Worm (Caenorhabditis elegans) whole organism, L1 larva: ENCODE data around the gene R10E4.7.

Experiments
- C04F5.9 ChIP-seq: sonication (generic microtip); optimal IDR thresholded peaks from 2 replicates; lab custom pipeline; 2016; ENCODE audit warnings: missing genetic modification characterization, missing compliant biosample characterization
- C16A3.4 ChIP-seq: fragments of 150-350 bp; optimal IDR thresholded peaks from 2 replicates; lab custom pipeline; 2014; ENCODE audit warnings: missing biosample characterization, missing genetic modification characterization
- Y116A8C.19 ChIP-seq: sonication (generic microtip); optimal IDR thresholded peaks from 2 replicates; lab custom pipeline; 2016; ENCODE audit warnings: missing compliant biosample characterization, missing genetic modification characterization, borderline replicate concordance
- alr-1 ChIP-seq: fragments of 200-800 bp; sonication (Bioruptor generic); optimal IDR thresholded peaks from 2 replicates; lab custom pipeline; 2018; ENCODE audit warnings: borderline replicate concordance, mild to moderate bottlenecking, missing genetic modification characterization, missing compliant biosample characterization
- aly-2 ChIP-seq: fragments of 150-350 bp; optimal IDR thresholded peaks from 2 replicates; lab custom pipeline; 2014; ENCODE audit warnings: missing biosample characterization, missing genetic modification characterization
- ceh-82 ChIP-seq, 3 experiments: fragments of 150-350 bp in 1 of 3; sonication (generic microtip) in 2 of 3; optimal IDR thresholded peaks; 2 replicates each; lab custom pipeline; 2014 to 2017; ENCODE audit warnings: missing biosample characterization in 3 of 3, missing genetic modification characterization in 3 of 3
- ceh-88 ChIP-seq: fragments of 200-800 bp; sonication (Bioruptor generic); IDR thresholded peaks from 2 replicates; pipeline ENCODE4 v1.3.6; 2022; ENCODE audit warnings: missing genetic modification characterization, missing compliant biosample characterization
- ceh-90 ChIP-seq: sonication (generic microtip); optimal IDR thresholded peaks from 2 replicates; lab custom pipeline; 2016; ENCODE audit warnings: missing genetic modification characterization, missing compliant biosample characterization
- ces-1 ChIP-seq: fragments of 150-350 bp; optimal IDR thresholded peaks from 2 replicates; lab custom pipeline; 2014; ENCODE audit warnings: missing biosample characterization, missing genetic modification reagents, missing genetic modification characterization
- dpl-1 ChIP-seq, 3 experiments: fragments of 150-350 bp in 2 of 3; sonication (generic microtip) in 1 of 3; optimal IDR thresholded peaks; 2 replicates each; lab custom pipeline; 2014 to 2017; ENCODE audit warnings: missing biosample characterization in 3 of 3, missing genetic modification characterization in 3 of 3, missing genetic modification reagents in 3 of 3
- dsc-1 ChIP-seq: sonication (generic microtip); optimal IDR thresholded peaks from 2 replicates; lab custom pipeline; 2016; ENCODE audit warnings: mild to moderate bottlenecking, missing genetic modification characterization, missing compliant biosample characterization
- efl-1 ChIP-seq, 4 experiments: fragments of 150-350 bp; optimal IDR thresholded peaks in 3 of 4; peaks in 1 of 4; 1 replicate in 1 of 4; 2 replicates in 3 of 4; lab custom pipeline; 2014; ENCODE audit warnings: missing biosample characterization in 2 of 4, missing genetic modification characterization in 2 of 4, missing genetic modification reagents in 2 of 4
- efl-3 ChIP-seq: fragments of 200-800 bp; sonication (Bioruptor generic); optimal IDR thresholded peaks from 2 replicates; lab custom pipeline; 2018; ENCODE audit warnings: mild to moderate bottlenecking, missing genetic modification characterization, missing compliant biosample characterization
- egl-27 ChIP-seq, 2 experiments: fragments of 150-350 bp in 1 of 2; sonication (generic microtip); optimal IDR thresholded peaks; 3 replicates each; lab custom pipeline; 2017 to 2018; ENCODE audit warnings: missing biosample characterization in 2 of 2, missing genetic modification characterization in 2 of 2, missing genetic modification reagents in 2 of 2
- fkh-4 ChIP-seq: sonication (generic microtip); optimal IDR thresholded peaks from 2 replicates; lab custom pipeline; 2016; ENCODE audit warnings: missing compliant biosample characterization, missing genetic modification characterization, borderline replicate concordance
- fos-1 ChIP-seq: fragments of 150-350 bp; optimal IDR thresholded peaks from 2 replicates; lab custom pipeline; 2014; ENCODE audit warnings: missing biosample characterization, missing genetic modification characterization
- jun-1 ChIP-seq: fragments of 150-350 bp; optimal IDR thresholded peaks from 2 replicates; lab custom pipeline; 2014; ENCODE audit warnings: missing biosample characterization, missing genetic modification reagents, missing genetic modification characterization
- lin-14 ChIP-seq: fragments of 200-800 bp; sonication (Bioruptor generic); optimal IDR thresholded peaks from 2 replicates; lab custom pipeline; 2018; ENCODE audit warnings: mild to moderate bottlenecking, missing genetic modification characterization, moderate library complexity, missing compliant biosample characterization
- lin-35 ChIP-seq, 2 experiments: fragments of 150-350 bp; optimal IDR thresholded peaks; 2 replicates each; lab custom pipeline; 2014; ENCODE audit warnings: missing biosample characterization in 2 of 2, missing genetic modification characterization in 2 of 2, missing genetic modification reagents in 2 of 2
- lin-39 ChIP-seq: fragments of 150-350 bp; optimal IDR thresholded peaks from 2 replicates; lab custom pipeline; 2014; ENCODE audit warnings: missing biosample characterization, missing genetic modification reagents, missing genetic modification characterization
- lsy-2 ChIP-seq, 2 experiments: fragments of 150-350 bp; optimal IDR thresholded peaks; 2 replicates each; lab custom pipeline; 2014; ENCODE audit warnings: missing biosample characterization in 2 of 2, missing genetic modification characterization in 2 of 2
- mep-1 ChIP-seq: fragments of 150-350 bp; optimal IDR thresholded peaks from 2 replicates; lab custom pipeline; 2014; ENCODE audit warnings: missing biosample characterization, missing genetic modification characterization
- nhr-12 ChIP-seq: sonication (generic microtip); optimal IDR thresholded peaks from 2 replicates; lab custom pipeline; 2017; ENCODE audit warnings: missing biosample characterization, missing genetic modification characterization
- nhr-19 ChIP-seq: fragments of 200-800 bp; sonication (Bioruptor generic); conservative IDR thresholded peaks from 2 replicates; pipeline ENCODE4 v1.3.6; 2022; ENCODE audit warnings: missing genetic modification characterization, missing compliant biosample characterization
- nhr-20 ChIP-seq: sonication (generic microtip); optimal IDR thresholded peaks from 2 replicates; lab custom pipeline; 2016; ENCODE audit warnings: mild to moderate bottlenecking, missing genetic modification characterization, missing compliant biosample characterization
- nhr-47 ChIP-seq: sonication (generic microtip); optimal IDR thresholded peaks from 2 replicates; lab custom pipeline; 2016; ENCODE audit warnings: mild to moderate bottlenecking, missing genetic modification characterization, moderate library complexity, missing compliant biosample characterization
- nhr-71 ChIP-seq: sonication (generic microtip); optimal IDR thresholded peaks from 2 replicates; lab custom pipeline; 2016; ENCODE audit warnings: mild to moderate bottlenecking, missing genetic modification characterization, moderate library complexity, missing compliant biosample characterization
- nhr-76 ChIP-seq: sonication (generic microtip); optimal IDR thresholded peaks from 2 replicates; lab custom pipeline; 2017; ENCODE audit warnings: missing biosample characterization, missing genetic modification characterization
- nhr-85 ChIP-seq: sonication (generic microtip); peaks from one replicate; lab custom pipeline; 2016; ENCODE audit warnings: missing genetic modification characterization, inconsistent platforms, missing compliant biosample characterization
- pag-3 ChIP-seq: sonication (generic microtip); optimal IDR thresholded peaks from 2 replicates; lab custom pipeline; 2017; ENCODE audit warnings: missing genetic modification characterization, mild to moderate bottlenecking, missing compliant biosample characterization, antibody characterized with exemption, borderline replicate concordance; ENCODE audit not compliant: insufficient read depth
- pax-3 ChIP-seq: fragments of 200-800 bp; sonication (Bioruptor generic); optimal IDR thresholded peaks from 2 replicates; lab custom pipeline; 2018; ENCODE audit warnings: mild to moderate bottlenecking, missing genetic modification characterization, moderate library complexity, missing compliant biosample characterization
- rnt-1 ChIP-seq: sonication (generic microtip); optimal IDR thresholded peaks from 2 replicates; lab custom pipeline; 2016; ENCODE audit warnings: mild to moderate bottlenecking, missing genetic modification characterization, moderate library complexity, missing compliant biosample characterization
- skn-1 ChIP-seq: fragments of 150-350 bp; optimal IDR thresholded peaks from 2 replicates; lab custom pipeline; 2014; ENCODE audit warnings: missing biosample characterization, missing genetic modification characterization
- sox-4 ChIP-seq: sonication (generic microtip); optimal IDR thresholded peaks from 2 replicates; lab custom pipeline; 2016; ENCODE audit warnings: missing genetic modification characterization, missing compliant biosample characterization
- tlp-1 ChIP-seq: fragments of 150-350 bp; optimal IDR thresholded peaks from 2 replicates; lab custom pipeline; 2014; ENCODE audit warnings: missing biosample characterization, missing genetic modification characterization
- unc-30 ChIP-seq: sonication (generic microtip); optimal IDR thresholded peaks from 2 replicates; lab custom pipeline; 2017; ENCODE audit warnings: missing biosample characterization, missing genetic modification characterization
- unc-98 ChIP-seq: fragments of 200-800 bp; sonication (Bioruptor generic); IDR thresholded peaks from 2 replicates; pipeline ENCODE4 v1.3.6; 2022; ENCODE audit warnings: missing genetic modification characterization, missing compliant biosample characterization
- vab-15 ChIP-seq: sonication (generic microtip); optimal IDR thresholded peaks from 2 replicates; lab custom pipeline; 2017; ENCODE audit warnings: missing genotype, mild to moderate bottlenecking, missing genetic modification characterization, missing compliant biosample characterization
- xbp-1 ChIP-seq: sonication (generic microtip); optimal IDR thresholded peaks from 2 replicates; lab custom pipeline; 2016; ENCODE audit warnings: missing genetic modification characterization, missing compliant biosample characterization
- zag-1 ChIP-seq: fragments of 150-350 bp; optimal IDR thresholded peaks from 2 replicates; lab custom pipeline; 2014; ENCODE audit warnings: missing biosample characterization, missing genetic modification characterization
- zip-4 ChIP-seq: fragments of 200-800 bp; sonication (Bioruptor generic); optimal IDR thresholded peaks from 2 replicates; lab custom pipeline; 2018; ENCODE audit warnings: mild to moderate bottlenecking, missing genetic modification characterization, moderate library complexity, missing compliant biosample characterization
- ztf-4 ChIP-seq: fragments of 150-350 bp; optimal IDR thresholded peaks from 2 replicates; lab custom pipeline; 2014; ENCODE audit warnings: missing biosample characterization, missing genetic modification characterization

The R10E4.7 gene

DNA sequence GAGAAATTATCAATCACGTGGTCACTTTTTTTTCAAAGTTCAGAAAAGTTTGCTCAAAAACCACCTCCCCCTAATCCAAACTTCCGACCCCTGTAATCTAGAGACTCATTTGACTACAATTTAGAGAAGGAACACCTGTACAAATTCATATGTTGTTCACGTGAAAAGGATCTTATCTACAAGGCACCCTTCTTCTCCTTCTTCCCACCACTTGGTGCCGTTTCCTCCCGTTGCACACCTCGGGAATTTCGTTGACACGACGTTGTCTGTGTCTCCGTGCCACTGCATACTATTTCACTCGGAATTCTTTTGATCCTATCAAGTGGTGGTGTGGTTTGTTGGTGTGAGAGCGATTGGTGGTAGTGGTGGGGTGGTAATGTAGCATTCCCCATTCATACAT is 20.1 kb upstream of the R10E4.7 start:
- no peak for TF ChIP-seq fos-1 (tag; lab: Kevin White, UChicago)
- no peak for TF ChIP-seq lin-35 (GFP tag; optimal IDR thresholded peaks at IDR 0.05; lab: Kevin White, UChicago)
- no peak for TF ChIP-seq fkh-4 (tag; lab: Kevin White, UChicago)
- TF ChIP-seq dpl-1 (GFP tag; optimal IDR thresholded peaks at IDR 0.05; lab: Kevin White, UChicago): no peak
- TF ChIP-seq nhr-76 (tag; lab: Kevin White, UChicago): no peak
- TF ChIP-seq vab-15 (tag; lab: Kevin White, UChicago): no peak
- TF ChIP-seq lin-39 (tag; lab: Kevin White, UChicago): no peak
- TF ChIP-seq ceh-88: no peak
- TF ChIP-seq efl-1 (optimal IDR thresholded peaks at IDR 0.05; lab: Kevin White, UChicago): no peak
- peak in 1 of 2 experiments; percentile 49 for TF ChIP-seq efl-1 (GFP tag; optimal IDR thresholded peaks at IDR 0.05 in 1 of 2; lab: Kevin White, UChicago)
- no peak for TF ChIP-seq zip-4 (GFP tag; lab: Kevin White, UChicago)
- TF ChIP-seq nhr-19 (GFP tag; lab: Robert Waterston, UW): no peak
- TF ChIP-seq efl-3: no peak
- no peak for TF ChIP-seq unc-98 (GFP tag; lab: Robert Waterston, UW)
- TF ChIP-seq lin-14: peak; percentile 12

DNA sequence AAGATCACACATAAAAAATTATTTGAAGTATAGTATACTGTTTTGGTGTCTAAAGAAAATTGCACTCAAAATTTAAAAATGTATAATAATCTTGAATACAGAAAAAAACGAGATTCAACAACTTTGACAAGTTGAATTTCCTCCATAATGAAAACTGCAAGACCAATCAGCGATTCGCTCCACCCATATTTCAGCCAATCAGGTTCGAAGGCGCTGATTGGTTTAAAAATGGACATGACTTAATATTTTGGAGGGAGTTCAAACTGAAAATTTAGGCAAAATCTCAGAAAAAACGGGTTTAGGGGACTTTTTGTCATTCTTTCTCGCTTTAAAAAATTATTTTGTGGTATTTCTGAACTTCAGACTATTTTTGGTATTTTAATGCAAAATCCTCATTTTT is 18.9 kb upstream of the R10E4.7 start:
- no peak for TF ChIP-seq zag-1
- no peak for TF ChIP-seq Y116A8C.19 (tag; lab: Kevin White, UChicago)
- no peak for TF ChIP-seq fos-1 (tag; lab: Kevin White, UChicago)
- no peak for TF ChIP-seq pag-3 (tag; lab: Kevin White, UChicago)
- no peak for TF ChIP-seq ceh-88
- TF ChIP-seq C04F5.9 (tag; lab: Kevin White, UChicago): no peak
- no peak for TF ChIP-seq lin-35 (GFP tag; optimal IDR thresholded peaks at IDR 0.05; lab: Kevin White, UChicago)
- no peak for TF ChIP-seq ces-1 (GFP tag; lab: Kevin White, UChicago)
- no peak for TF ChIP-seq nhr-76 (tag; lab: Kevin White, UChicago)
- TF ChIP-seq egl-27 (tag; optimal IDR thresholded peaks at IDR 0.05; lab: Kevin White, UChicago): no peak
- TF ChIP-seq unc-98 (GFP tag; lab: Robert Waterston, UW): no peak
- TF ChIP-seq dsc-1 (tag; lab: Kevin White, UChicago): no peak
- TF ChIP-seq efl-3: no peak
- no peak for TF ChIP-seq ceh-90
- TF ChIP-seq tlp-1: no peak
- no peak for TF ChIP-seq jun-1
- TF ChIP-seq aly-2: no peak
- no peak for TF ChIP-seq skn-1
- TF ChIP-seq rnt-1 (tag; lab: Kevin White, UChicago): no peak
- no peak for TF ChIP-seq nhr-71
- no peak for TF ChIP-seq pax-3 (tag; lab: Kevin White, UChicago)
- no peak for TF ChIP-seq nhr-20 (tag; lab: Kevin White, UChicago)
- TF ChIP-seq efl-1 (optimal IDR thresholded peaks at IDR 0.05; lab: Kevin White, UChicago): peak in 1 of 2 experiments; percentile 38
- peak; percentile 54 to 96 for TF ChIP-seq efl-1 (GFP tag; optimal IDR thresholded peaks at IDR 0.05 in 1 of 2; lab: Kevin White, UChicago)
- no peak for TF ChIP-seq sox-4 (tag; lab: Kevin White, UChicago)
- no peak for TF ChIP-seq ztf-4 (tag; lab: Kevin White, UChicago)
- TF ChIP-seq nhr-85 (tag; lab: Kevin White, UChicago): peak; percentile 31
- peak; percentile 14 to 55 (median 50) for TF ChIP-seq dpl-1 (GFP tag; optimal IDR thresholded peaks at IDR 0.05; lab: Kevin White, UChicago)
- no peak for TF ChIP-seq C16A3.4 (tag; lab: Kevin White, UChicago)
- no peak for TF ChIP-seq alr-1
- TF ChIP-seq ceh-82 (tag; optimal IDR thresholded peaks at IDR 0.05; lab: Kevin White, UChicago): no peak
- no peak for TF ChIP-seq nhr-47
- TF ChIP-seq xbp-1 (tag; lab: Kevin White, UChicago): peak; percentile 47
- peak in 1 of 2 experiments; percentile 14 for TF ChIP-seq lsy-2 (tag; optimal IDR thresholded peaks at IDR 0.05; lab: Kevin White, UChicago)
- TF ChIP-seq unc-30 (tag; lab: Kevin White, UChicago): no peak
- TF ChIP-seq nhr-12 (tag; lab: Kevin White, UChicago): no peak
- no peak for TF ChIP-seq mep-1 (tag; lab: Kevin White, UChicago)
